Fruit fly (Drosophila melanogaster) whole organism, pupa: ENCODE results near the gene PIP82.
A peak's percentile ranks its signal among the peaks of the same experiment; 100 is the strongest.

Source experiments
- CG12605 ChIP-seq: fragments of 200-800 bp; sonication (Bioruptor generic); IDR thresholded peaks from 2 replicates; pipeline ENCODE4 v1.3.6; 2022; ENCODE audit warnings: missing biosample characterization, missing genetic modification characterization
- CG14655 ChIP-seq: fragments of 200-800 bp; sonication (Bioruptor generic); optimal IDR thresholded peaks from 3 replicates; lab custom pipeline; 2017; ENCODE audit warnings: mild to moderate bottlenecking, missing biosample characterization, missing genetic modification reagents, missing genetic modification characterization
- CG32121 ChIP-seq: fragments of 200-800 bp; sonication (Bioruptor generic); IDR thresholded peaks from 2 replicates; pipeline ENCODE4 v1.3.6; 2022; ENCODE audit warnings: missing biosample characterization, missing genetic modification characterization
- CG34367 ChIP-seq: fragments of 200-800 bp; sonication (Bioruptor generic); optimal IDR thresholded peaks from 2 replicates; lab custom pipeline; 2018; ENCODE audit warnings: missing biosample characterization, mild to moderate bottlenecking, missing genetic modification characterization
- CG4496 ChIP-seq: fragments of 200-800 bp; sonication (Bioruptor generic); IDR thresholded peaks from 3 replicates; pipeline ENCODE4 v1.3.6; 2022; ENCODE audit warnings: missing biosample characterization, missing genetic modification characterization
- CG8301 ChIP-seq: fragments of 200-800 bp; sonication (Bioruptor generic); optimal IDR thresholded peaks from 2 replicates; lab custom pipeline; 2018; ENCODE audit warnings: missing biosample characterization, mild to moderate bottlenecking, missing genetic modification characterization
- CG9948 ChIP-seq: fragments of 200-800 bp; sonication (Bioruptor generic); optimal IDR thresholded peaks from 2 replicates; lab custom pipeline; 2018; ENCODE audit warnings: missing biosample characterization, mild to moderate bottlenecking, missing genetic modification characterization, moderate library complexity
- EcR ChIP-seq: fragments of 200-800 bp; sonication (Bioruptor generic); optimal IDR thresholded peaks from 3 replicates; lab custom pipeline; 2019; ENCODE audit warnings: missing biosample characterization, missing genetic modification characterization, mild to moderate bottlenecking, moderate library complexity, missing genetic modification reagents
- Ets98B ChIP-seq: fragments of 200-800 bp; sonication (Bioruptor generic); IDR thresholded peaks from 2 replicates; pipeline ENCODE4 v1.3.6; 2022; ENCODE audit warnings: missing biosample characterization, missing genetic modification characterization
- Pif1B ChIP-seq: fragments of 200-800 bp; sonication (Bioruptor generic); optimal IDR thresholded peaks from 3 replicates; lab custom pipeline; 2016; ENCODE audit warnings: missing biosample characterization, missing genetic modification characterization
- Snoo ChIP-seq: fragments of 200-800 bp; sonication (Bioruptor generic); optimal IDR thresholded peaks from 3 replicates; lab custom pipeline; 2017; ENCODE audit warnings: missing biosample characterization, mild to moderate bottlenecking, missing genetic modification characterization, inconsistent platforms
- fd96Ca ChIP-seq: fragments of 200-800 bp; sonication (Bioruptor generic); IDR thresholded peaks from 3 replicates; pipeline ENCODE4 v1.3.6; 2022; ENCODE audit warnings: missing biosample characterization, missing genetic modification characterization
- rn ChIP-seq: fragments of 200-800 bp; sonication (Bioruptor generic); IDR thresholded peaks from 2 replicates; pipeline ENCODE4 v1.3.6; 2022; ENCODE audit warnings: missing biosample characterization, missing genetic modification characterization

dm6 chrX:8573744-8574484 is 44.4 kb upstream of the PIP82 start, which contains the start of gene CG12065:
- no peak for TF ChIP-seq fd96Ca (GFP tag; lab: Robert Waterston, UW)
- no peak for TF ChIP-seq CG34367 (tag; lab: Kevin White, UChicago)
- TF ChIP-seq Ets98B (GFP tag; lab: Robert Waterston, UW): no peak
- TF ChIP-seq Snoo (tag; lab: Kevin White, UChicago): no peak
- no peak for TF ChIP-seq CG32121
- TF ChIP-seq CG12605: no peak; the same call in 1 of the 2 replicates
- TF ChIP-seq CG4496: no peak
- TF ChIP-seq CG14655: no peak
- no peak for TF ChIP-seq CG8301 (tag; lab: Kevin White, UChicago)
- TF ChIP-seq rn (GFP tag; lab: Robert Waterston, UW): no peak
- TF ChIP-seq EcR (GFP tag; lab: Kevin White, UChicago): no peak
- peak; percentile 48 for TF ChIP-seq Pif1B (GFP tag; lab: Kevin White, UChicago)
- TF ChIP-seq CG9948 (tag; lab: Kevin White, UChicago): no peak
